Worm (Caenorhabditis elegans): ENCODE results near the gene F46H5.11.

The F46H5.11 gene

DNA sequence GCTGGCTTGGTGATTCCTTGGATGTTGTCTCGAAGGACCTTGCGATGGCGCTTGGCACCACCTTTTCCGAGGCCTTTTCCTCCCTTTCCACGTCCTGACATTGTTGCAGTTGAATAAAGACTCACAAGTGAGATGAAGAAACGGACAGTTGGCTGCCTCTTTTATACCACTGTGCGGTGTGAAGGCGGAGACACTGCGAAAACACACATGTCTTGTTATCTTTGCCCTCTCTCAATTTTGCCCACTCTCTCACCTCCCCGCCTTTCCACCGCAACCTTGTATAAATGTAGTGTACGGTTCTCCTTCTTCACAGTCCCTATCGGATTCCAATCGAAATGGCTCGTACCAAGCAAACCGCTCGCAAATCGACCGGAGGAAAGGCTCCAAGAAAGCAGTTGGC, 37.9 kb upstream of the F46H5.11 start, which contains the start of the genes his-38 and his-40 (continued):
- TF ChIP-seq pax-3 (tag; optimal IDR thresholded peaks at IDR 0.05) (no peak), nhr-76 (tag; optimal IDR thresholded peaks at IDR 0.05) (no peak), nhr-11 (tag; optimal IDR thresholded peaks at IDR 0.05) (no peak), mef-2 (tag; optimal IDR thresholded peaks at IDR 0.05) (no peak), aly-2 (tag; optimal IDR thresholded peaks at IDR 0.05) (no peak), ceh-88 (GFP tag; IDR thresholded peaks at IDR 0.05) (no peak)

DNA sequence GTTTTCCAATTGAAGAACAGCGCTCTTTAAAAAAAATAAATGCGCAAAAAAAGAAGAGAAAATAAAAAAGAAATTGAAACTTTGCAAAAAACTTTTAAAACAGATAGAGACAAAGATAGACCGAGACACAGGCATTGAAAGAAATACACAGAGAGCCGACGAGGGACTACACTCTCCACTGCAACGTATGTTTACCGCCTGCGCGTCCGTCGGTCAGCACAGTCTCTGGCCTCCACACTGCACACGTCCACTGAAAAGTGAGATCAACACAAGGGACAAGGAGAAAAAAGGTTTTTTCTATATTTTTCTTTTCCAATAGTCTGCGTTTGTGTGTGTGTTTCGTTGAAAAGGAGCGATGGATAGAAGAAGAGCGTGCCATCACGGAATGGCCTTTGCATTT, 34.6 kb upstream of the F46H5.11 start:
- TF ChIP-seq efl-3 (GFP tag; optimal IDR thresholded peaks at IDR 0.05) (no peak), zag-1 (tag; optimal IDR thresholded peaks at IDR 0.05) (no peak), F16B12.6 (tag; optimal IDR thresholded peaks at IDR 0.05) (peak; percentile 13), hpl-2 (GFP tag; optimal IDR thresholded peaks at IDR 0.05) (no peak), sptf-1 (tag; optimal IDR thresholded peaks at IDR 0.05) (no peak), mdl-1 (tag; optimal IDR thresholded peaks at IDR 0.05) (peak in 1 of 2 experiments; percentile 65), ceh-90 (tag; optimal IDR thresholded peaks at IDR 0.05) (no peak), blmp-1 (tag; optimal IDR thresholded peaks at IDR 0.05) (peak; percentile 51), pqm-1 (tag; optimal IDR thresholded peaks at IDR 0.05) (no peak), unc-30 (tag; optimal IDR thresholded peaks at IDR 0.05) (no peak), mep-1 (tag; optimal IDR thresholded peaks at IDR 0.05) (peak; percentile 58), nhr-20 (tag; optimal IDR thresholded peaks at IDR 0.05) (peak; percentile 84), efl-1 (optimal IDR thresholded peaks at IDR 0.05) (peak; percentile 31 to 47), efl-1 (GFP tag; optimal IDR thresholded peaks at IDR 0.05 in 1 of 2) (peak in 1 of 2 experiments; percentile 78), alr-1 (tag; optimal IDR thresholded peaks at IDR 0.05; ENCODE audit: borderline replicate concordance) (no peak), sox-4 (tag; optimal IDR thresholded peaks at IDR 0.05) (no peak), skn-1 (tag; optimal IDR thresholded peaks at IDR 0.05) (peak; percentile 27), elt-3 (tag; optimal IDR thresholded peaks at IDR 0.05) (peak in 3 of 6 experiments; percentile 14 to 65 (median 49)), C04F5.9 (tag; optimal IDR thresholded peaks at IDR 0.05) (no peak), fkh-8 (tag; optimal IDR thresholded peaks at IDR 0.05) (peak; percentile 14), fkh-4 (tag; optimal IDR thresholded peaks at IDR 0.05; ENCODE audit: borderline replicate concordance) (no peak), tbx-2 (tag; optimal IDR thresholded peaks at IDR 0.05) (peak; percentile 58), zip-4 (GFP tag; optimal IDR thresholded peaks at IDR 0.05) (no peak), ets-5 (GFP tag; IDR thresholded peaks at IDR 0.05) (no peak), isw-1 (GFP tag; IDR thresholded peaks at IDR 0.05) (peak; percentile 47), grh-1 (GFP tag; IDR thresholded peaks at IDR 0.05) (no peak), hlh-4 (tag; optimal IDR thresholded peaks at IDR 0.05) (no peak), ama-1 (optimal IDR thresholded peaks at IDR 0.05) (no peak), ceh-63 (GFP tag; optimal IDR thresholded peaks at IDR 0.05) (no peak), fos-1 (tag; optimal IDR thresholded peaks at IDR 0.05) (no peak), lin-14 (GFP tag; optimal IDR thresholded peaks at IDR 0.05) (peak; percentile 97), jun-1 (tag; optimal IDR thresholded peaks at IDR 0.05) (peak; percentile 26), ztf-4 (tag; optimal IDR thresholded peaks at IDR 0.05) (no peak), mef-2 (tag; optimal IDR thresholded peaks at IDR 0.05) (peak; percentile 34), egl-27 (tag; optimal IDR thresholded peaks at IDR 0.05) (peak; percentile 54 to 56), ces-1 (GFP tag; optimal IDR thresholded peaks at IDR 0.05) (no peak), nhr-90 (tag; optimal IDR thresholded peaks at IDR 0.05; ENCODE audit: poor library complexity) (peak; percentile 20), elt-2 (tag; optimal IDR thresholded peaks at IDR 0.05) (no peak), ceh-82 (tag; optimal IDR thresholded peaks at IDR 0.05) (peak; percentile 20 to 73 (median 38)), xbp-1 (tag; optimal IDR thresholded peaks at IDR 0.05) (peak; percentile 91), pag-3 (tag; optimal IDR thresholded peaks at IDR 0.05; ENCODE audit: borderline replicate concordance, insufficient read depth) (no peak), unc-86 (tag; optimal IDR thresholded peaks at IDR 0.05) (peak; percentile 4), ceh-88 (GFP tag; IDR thresholded peaks at IDR 0.05) (no peak), fkh-10 (GFP tag; optimal IDR thresholded peaks at IDR 0.05) (peak; percentile 13), lir-3 (tag; optimal IDR thresholded peaks at IDR 0.05; ENCODE audit: poor library complexity) (peak; percentile 59), nhr-84 (tag; optimal IDR thresholded peaks at IDR 0.05) (no peak), rnt-1 (tag; optimal IDR thresholded peaks at IDR 0.05) (peak; percentile 57), hlh-17 (GFP tag; optimal IDR thresholded peaks at IDR 0.05; ENCODE audit: borderline replicate concordance) (no peak)
